Worm (Caenorhabditis elegans) whole organism, L2 larva: ENCODE measurements around the gene nstp-10.

ENCODE experiments used
- C34F6.9 ChIP-seq: fragments of 150-350 bp; optimal IDR thresholded peaks from 2 replicates; lab custom pipeline; 2014; ENCODE audit warnings: missing biosample characterization, missing genetic modification characterization
- F13H6.1 ChIP-seq: sonication (generic microtip); optimal IDR thresholded peaks from 2 replicates; lab custom pipeline; 2016; ENCODE audit warnings: missing genetic modification characterization, missing compliant biosample characterization
- R02D3.7 ChIP-seq: fragments of 150-350 bp; optimal IDR thresholded peaks from 2 replicates; lab custom pipeline; 2014; ENCODE audit warnings: missing biosample characterization, missing genetic modification characterization
- Y55F3AM.14 ChIP-seq: fragments of 200-800 bp; sonication (Bioruptor generic); optimal IDR thresholded peaks from 2 replicates; lab custom pipeline; 2018; ENCODE audit warnings: mild to moderate bottlenecking, missing genetic modification characterization, missing compliant biosample characterization
- ZK546.5 ChIP-seq: sonication (generic microtip); optimal IDR thresholded peaks from 2 replicates; lab custom pipeline; 2017; ENCODE audit warnings: missing biosample characterization, missing genetic modification characterization
- alr-1 ChIP-seq: fragments of 150-350 bp; optimal IDR thresholded peaks from 2 replicates; lab custom pipeline; 2014; ENCODE audit warnings: missing biosample characterization, missing genetic modification characterization
- aly-2 ChIP-seq: fragments of 150-350 bp; optimal IDR thresholded peaks from 2 replicates; lab custom pipeline; 2014; ENCODE audit warnings: missing biosample characterization, missing genetic modification characterization
- ama-1 ChIP-seq: fragments of 150-350 bp; optimal IDR thresholded peaks from 2 replicates; lab custom pipeline; 2018; ENCODE audit warnings: inconsistent platforms
- ceh-16 ChIP-seq: fragments of 150-350 bp; optimal IDR thresholded peaks from 2 replicates; lab custom pipeline; 2014; ENCODE audit warnings: missing biosample characterization, missing genetic modification characterization
- ceh-82 ChIP-seq: fragments of 150-350 bp; optimal IDR thresholded peaks from 2 replicates; lab custom pipeline; 2014; ENCODE audit warnings: missing biosample characterization, missing genetic modification characterization
- crh-2 ChIP-seq: sonication (generic microtip); optimal IDR thresholded peaks from 2 replicates; lab custom pipeline; 2017; ENCODE audit warnings: missing biosample characterization, missing genetic modification characterization
- dmd-4 ChIP-seq: sonication (generic microtip); optimal IDR thresholded peaks from 2 replicates; lab custom pipeline; 2017; ENCODE audit warnings: missing biosample characterization, missing genetic modification characterization
- egl-27 ChIP-seq: sonication (generic microtip); optimal IDR thresholded peaks from 3 replicates; lab custom pipeline; 2017; ENCODE audit warnings: missing biosample characterization, missing genetic modification reagents, missing genetic modification characterization
- elt-1 ChIP-seq: fragments of 150-350 bp; optimal IDR thresholded peaks from 2 replicates; lab custom pipeline; 2014; ENCODE audit warnings: missing biosample characterization, missing genetic modification characterization
- elt-3 ChIP-seq: sonication (generic microtip); optimal IDR thresholded peaks from 2 replicates; lab custom pipeline; 2017; ENCODE audit warnings: missing biosample characterization, missing genetic modification characterization
- gmeb-1 ChIP-seq: fragments of 150-350 bp; optimal IDR thresholded peaks from 2 replicates; lab custom pipeline; 2014; ENCODE audit warnings: missing biosample characterization, missing genetic modification characterization
- lin-13 ChIP-seq: fragments of 150-350 bp; optimal IDR thresholded peaks from 2 replicates; lab custom pipeline; 2014; ENCODE audit warnings: missing biosample characterization, missing genetic modification reagents, missing genetic modification characterization
- lin-39 ChIP-seq: fragments of 150-350 bp; optimal IDR thresholded peaks from 2 replicates; lab custom pipeline; 2014; ENCODE audit warnings: missing biosample characterization, missing genetic modification reagents, missing genetic modification characterization
- lsy-2 ChIP-seq, 2 experiments: fragments of 150-350 bp in 1 of 2; sonication (generic microtip) in 1 of 2; optimal IDR thresholded peaks; 2 replicates each; lab custom pipeline; 2014 to 2017; ENCODE audit warnings: missing biosample characterization in 2 of 2, missing genetic modification characterization in 2 of 2
- mab-5 ChIP-seq: fragments of 150-350 bp; optimal IDR thresholded peaks from 2 replicates; lab custom pipeline; 2014; ENCODE audit warnings: missing biosample characterization, missing genetic modification characterization
- mdl-1 ChIP-seq, 2 experiments: fragments of 150-350 bp in 1 of 2; sonication (generic microtip) in 1 of 2; optimal IDR thresholded peaks; 2 replicates each; lab custom pipeline; 2017; ENCODE audit warnings: missing biosample characterization in 2 of 2, missing genetic modification characterization in 2 of 2
- nhr-10 ChIP-seq: sonication (generic microtip); optimal IDR thresholded peaks from 2 replicates; lab custom pipeline; 2017; ENCODE audit warnings: missing biosample characterization, missing genetic modification characterization
- nhr-11 ChIP-seq: fragments of 150-350 bp; optimal IDR thresholded peaks from 2 replicates; lab custom pipeline; 2014; ENCODE audit warnings: missing biosample characterization, missing genetic modification characterization
- nhr-12 ChIP-seq: fragments of 150-350 bp; optimal IDR thresholded peaks from 2 replicates; lab custom pipeline; 2014; ENCODE audit warnings: missing biosample characterization, missing genetic modification characterization
- nhr-129 ChIP-seq: fragments of 150-350 bp; optimal IDR thresholded peaks from 2 replicates; lab custom pipeline; 2014; ENCODE audit warnings: missing biosample characterization, missing genetic modification characterization
- nhr-21 ChIP-seq: fragments of 150-350 bp; optimal IDR thresholded peaks from 2 replicates; lab custom pipeline; 2014; ENCODE audit warnings: missing biosample characterization, missing genetic modification characterization
- nhr-23 ChIP-seq: fragments of 150-350 bp; optimal IDR thresholded peaks from 2 replicates; lab custom pipeline; 2014; ENCODE audit warnings: missing biosample characterization, missing genetic modification reagents, missing genetic modification characterization
- nhr-237 ChIP-seq: fragments of 150-350 bp; optimal IDR thresholded peaks from 2 replicates; lab custom pipeline; 2014; ENCODE audit warnings: missing biosample characterization, missing genetic modification characterization
- nhr-25 ChIP-seq: fragments of 150-350 bp; sonication (generic microtip); optimal IDR thresholded peaks from 3 replicates; lab custom pipeline; 2014; ENCODE audit warnings: missing biosample characterization, missing genetic modification characterization
- nhr-6 ChIP-seq: fragments of 150-350 bp; optimal IDR thresholded peaks from 2 replicates; lab custom pipeline; 2014; ENCODE audit warnings: missing biosample characterization, missing genetic modification characterization
- nhr-77 ChIP-seq: fragments of 150-350 bp; optimal IDR thresholded peaks from 2 replicates; lab custom pipeline; 2014; ENCODE audit warnings: missing biosample characterization, missing genetic modification characterization
- peb-1 ChIP-seq: fragments of 150-350 bp; optimal IDR thresholded peaks from 2 replicates; lab custom pipeline; 2014; ENCODE audit warnings: missing biosample characterization, missing genetic modification characterization
- sem-4 ChIP-seq: fragments of 150-350 bp; optimal IDR thresholded peaks from 2 replicates; lab custom pipeline; 2014; ENCODE audit warnings: missing biosample characterization, missing genetic modification reagents, missing genetic modification characterization
- skn-1 ChIP-seq: sonication (generic microtip); optimal IDR thresholded peaks from 2 replicates; lab custom pipeline; 2017; ENCODE audit warnings: missing biosample characterization, missing genetic modification characterization
- sma-3 ChIP-seq: sonication (generic microtip); optimal IDR thresholded peaks from 2 replicates; lab custom pipeline; 2016; ENCODE audit warnings: missing genetic modification reagents, missing genetic modification characterization, missing compliant biosample characterization
- sma-9 ChIP-seq, 2 experiments: fragments of 150-350 bp in 1 of 2; sonication (generic microtip) in 1 of 2; optimal IDR thresholded peaks; 2 replicates each; lab custom pipeline; 2014 to 2016; ENCODE audit warnings: missing genetic modification characterization in 2 of 2, mild to moderate bottlenecking in 1 of 2, missing biosample characterization in 1 of 2, missing compliant biosample characterization in 1 of 2, missing genetic modification reagents in 1 of 2, moderate library complexity in 1 of 2
- unc-39 ChIP-seq: fragments of 150-350 bp; optimal IDR thresholded peaks from 2 replicates; lab custom pipeline; 2014; ENCODE audit warnings: missing biosample characterization, missing genetic modification characterization
- unc-55 ChIP-seq: fragments of 150-350 bp; sonication (generic microtip); optimal IDR thresholded peaks from 3 replicates; lab custom pipeline; 2014; ENCODE audit warnings: missing biosample characterization, missing genetic modification reagents, missing genetic modification characterization
- unc-62 ChIP-seq: fragments of 150-350 bp; optimal IDR thresholded peaks from 2 replicates; lab custom pipeline; 2014; ENCODE audit warnings: missing biosample characterization, missing genetic modification reagents, missing genetic modification characterization
- zag-1 ChIP-seq: fragments of 150-350 bp; optimal IDR thresholded peaks from 2 replicates; lab custom pipeline; 2014; ENCODE audit warnings: missing biosample characterization, missing genetic modification characterization
- ztf-1 ChIP-seq: fragments of 200-800 bp; sonication (Bioruptor generic); conservative IDR thresholded peaks from 2 replicates; pipeline ENCODE4 v1.3.6; 2022; ENCODE audit warnings: missing genetic modification characterization, missing compliant biosample characterization
- ztf-11 ChIP-seq: sonication (generic microtip); optimal IDR thresholded peaks from 2 replicates; lab custom pipeline; 2017; ENCODE audit warnings: missing biosample characterization, missing genetic modification characterization
- ztf-4 ChIP-seq: fragments of 150-350 bp; optimal IDR thresholded peaks from 2 replicates; lab custom pipeline; 2014; ENCODE audit warnings: missing biosample characterization, missing genetic modification characterization

nstp-10 gene

DNA sequence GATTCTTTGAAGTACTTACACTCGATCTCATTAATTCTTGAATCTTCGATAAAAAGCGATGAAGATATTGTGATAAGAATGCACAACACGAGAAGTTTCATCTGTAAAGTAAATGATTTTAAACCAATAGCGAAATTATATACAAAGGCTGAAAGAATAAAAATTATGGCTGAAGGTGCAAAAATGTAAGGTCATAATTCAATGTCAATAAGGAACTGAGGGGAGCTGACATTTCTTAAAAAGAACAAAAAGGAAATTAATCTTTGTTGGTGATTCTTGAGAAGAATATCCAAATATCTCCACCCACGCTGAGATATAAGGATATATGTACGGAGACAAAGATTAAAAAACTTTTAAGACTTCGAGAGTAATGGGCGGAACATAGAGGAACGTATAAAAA is 25.5 kb downstream of the nstp-10 start, which contains the start of gene C50F4.9:
TSS of gene C50F4.9 (minus strand) at position 101 of the 400 bp plus-strand sequence.
- TF ChIP-seq nhr-25 (tag; lab: Kevin White, UChicago) (no peak), nhr-10 (tag; lab: Kevin White, UChicago) (no peak), mab-5 (tag; lab: Kevin White, UChicago) (no peak), alr-1 (tag; lab: Kevin White, UChicago) (no peak), sma-3 (GFP tag; lab: Kevin White, UChicago) (no peak), ama-1 (lab: Kevin White, UChicago) (no peak), ztf-11 (tag; lab: Kevin White, UChicago) (no peak), unc-62 (no peak), unc-39 (tag; lab: Kevin White, UChicago) (no peak), lsy-2 (tag; optimal IDR thresholded peaks at IDR 0.05; lab: Kevin White, UChicago) (no peak), ztf-1 (GFP tag; lab: Robert Waterston, UW) (no peak), skn-1 (tag; lab: Kevin White, UChicago) (no peak), dmd-4 (tag; lab: Kevin White, UChicago) (no peak), ceh-82 (tag; lab: Kevin White, UChicago) (no peak), sma-9 (GFP tag; optimal IDR thresholded peaks at IDR 0.05; lab: Kevin White, UChicago) (no peak), sma-9 (tag; optimal IDR thresholded peaks at IDR 0.05; lab: Kevin White, UChicago) (no peak), elt-3 (tag; lab: Kevin White, UChicago) (no peak), nhr-21 (tag; lab: Kevin White, UChicago) (no peak), nhr-129 (tag; lab: Kevin White, UChicago) (no peak), zag-1 (tag; lab: Kevin White, UChicago) (no peak), elt-1 (tag; lab: Kevin White, UChicago) (no peak)

DNA sequence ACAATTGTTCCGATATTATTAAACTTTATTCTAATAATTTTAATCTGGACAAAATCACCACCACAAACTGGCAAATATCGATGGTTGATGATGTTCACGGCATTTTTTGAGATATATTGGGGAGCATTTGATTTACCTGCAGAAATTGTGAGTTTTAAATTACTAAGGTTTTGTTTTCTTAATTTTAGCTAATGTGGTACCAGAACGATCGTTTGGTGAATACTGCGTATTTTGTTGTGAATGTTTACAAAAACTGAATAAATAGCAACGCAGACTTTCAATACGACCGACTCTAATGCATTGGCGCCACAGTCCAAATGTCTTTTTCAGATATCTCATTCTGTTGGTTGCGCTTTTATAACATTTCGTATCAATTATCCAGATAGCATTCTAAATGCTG is 27.9 kb downstream of the nstp-10 start:
- no peak for TF ChIP-seq nhr-77 (tag; lab: Kevin White, UChicago)
- no peak for TF ChIP-seq nhr-21 (tag; lab: Kevin White, UChicago)
- no peak for TF ChIP-seq nhr-6
- TF ChIP-seq zag-1 (tag; lab: Kevin White, UChicago): no peak
- no peak for TF ChIP-seq elt-1 (tag; lab: Kevin White, UChicago)
- no peak for TF ChIP-seq F13H6.1
- TF ChIP-seq R02D3.7 (tag; lab: Kevin White, UChicago): no peak
- TF ChIP-seq aly-2 (tag; lab: Kevin White, UChicago): no peak
- no peak for TF ChIP-seq sma-9 (GFP tag; optimal IDR thresholded peaks at IDR 0.05; lab: Kevin White, UChicago)
- no peak for TF ChIP-seq sma-9 (tag; optimal IDR thresholded peaks at IDR 0.05; lab: Kevin White, UChicago)
- TF ChIP-seq ceh-16 (tag; lab: Kevin White, UChicago): no peak
- no peak for TF ChIP-seq lsy-2 (tag; optimal IDR thresholded peaks at IDR 0.05; lab: Kevin White, UChicago)
- no peak for TF ChIP-seq egl-27 (tag; lab: Kevin White, UChicago)
- TF ChIP-seq C34F6.9 (tag; lab: Kevin White, UChicago): no peak
- no peak for TF ChIP-seq lin-13 (GFP tag; lab: Kevin White, UChicago)
- TF ChIP-seq unc-39 (tag; lab: Kevin White, UChicago): no peak
- TF ChIP-seq ztf-11 (tag; lab: Kevin White, UChicago): no peak

DNA sequence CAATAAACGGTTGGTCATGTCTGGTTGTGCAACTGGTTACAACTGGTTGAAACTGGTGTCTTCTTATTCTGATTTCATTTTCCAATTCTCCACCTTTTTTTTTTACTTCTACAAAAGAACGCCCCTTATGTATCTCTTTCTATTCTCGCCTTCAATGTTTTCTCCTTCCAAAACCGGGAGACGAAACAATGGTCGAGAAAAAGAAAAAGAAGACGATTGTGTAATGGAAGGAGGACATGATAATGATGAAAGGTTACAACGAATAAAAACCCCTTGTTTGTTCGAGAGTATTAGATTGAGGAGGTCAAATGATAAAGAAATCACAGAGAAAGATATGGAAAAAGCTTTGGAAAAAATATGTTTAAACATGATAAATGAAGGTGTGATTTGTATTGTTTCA is 30.8 kb downstream of the nstp-10 start, which contains the start of gene C50F4.8:
TSS of gene C50F4.8 (minus strand) at position 28 of the 400 bp plus-strand sequence.
- TF ChIP-seq crh-2 (tag; lab: Kevin White, UChicago): no peak
- TF ChIP-seq nhr-237 (tag; lab: Kevin White, UChicago): no peak
- no peak for TF ChIP-seq unc-39 (tag; lab: Kevin White, UChicago)
- TF ChIP-seq ZK546.5 (tag; lab: Kevin White, UChicago): no peak
- TF ChIP-seq egl-27 (tag; lab: Kevin White, UChicago): no peak
- TF ChIP-seq elt-3 (tag; lab: Kevin White, UChicago): no peak
- no peak for TF ChIP-seq nhr-6
- no peak for TF ChIP-seq alr-1 (tag; lab: Kevin White, UChicago)

DNA sequence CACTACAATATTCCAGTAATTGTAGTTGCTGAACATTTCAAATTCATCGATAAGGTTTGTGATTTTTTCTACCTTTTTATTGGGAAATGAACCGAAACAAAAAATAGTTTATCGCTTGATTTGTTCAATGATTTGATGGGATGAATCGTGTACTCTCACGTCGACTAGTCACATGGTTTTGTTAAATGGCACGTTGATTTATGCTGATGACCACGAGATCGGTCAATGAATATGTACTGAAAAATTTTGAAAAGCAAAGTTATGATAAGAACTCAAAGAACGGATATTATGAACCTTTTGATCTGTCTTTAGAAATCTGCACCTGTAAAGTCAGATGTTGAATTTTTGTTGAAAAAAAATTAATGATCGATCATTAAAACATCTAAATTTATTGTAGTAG is 33.4 kb downstream of the nstp-10 start:
- TF ChIP-seq ztf-1 (GFP tag; lab: Robert Waterston, UW) (no peak), nhr-10 (tag; lab: Kevin White, UChicago) (no peak), nhr-6 (peak; percentile 62), R02D3.7 (tag; lab: Kevin White, UChicago) (no peak), aly-2 (tag; lab: Kevin White, UChicago) (no peak), ceh-16 (tag; lab: Kevin White, UChicago) (no peak), lsy-2 (tag; optimal IDR thresholded peaks at IDR 0.05; lab: Kevin White, UChicago) (peak in 1 of 2 experiments; percentile 31), C34F6.9 (tag; lab: Kevin White, UChicago) (no peak), peb-1 (tag; lab: Kevin White, UChicago) (no peak), lin-39 (no peak), mdl-1 (tag; optimal IDR thresholded peaks at IDR 0.05; lab: Kevin White, UChicago) (peak in 1 of 2 experiments; percentile 40), nhr-12 (tag; lab: Kevin White, UChicago) (no peak), nhr-23 (tag; lab: Kevin White, UChicago) (no peak), ZK546.5 (tag; lab: Kevin White, UChicago) (no peak), nhr-11 (tag; lab: Kevin White, UChicago) (no peak), sem-4 (no peak), skn-1 (tag; lab: Kevin White, UChicago) (no peak), nhr-25 (tag; lab: Kevin White, UChicago) (peak; percentile 71), unc-55 (GFP tag; lab: Kevin White, UChicago) (no peak), crh-2 (tag; lab: Kevin White, UChicago) (peak; percentile 78), Y55F3AM.14 (GFP tag; lab: Kevin White, UChicago) (no peak), ztf-11 (tag; lab: Kevin White, UChicago) (no peak), ztf-4 (tag; lab: Kevin White, UChicago) (no peak), gmeb-1 (tag; lab: Kevin White, UChicago) (peak; percentile 55), nhr-237 (tag; lab: Kevin White, UChicago) (no peak), sma-9 (GFP tag; optimal IDR thresholded peaks at IDR 0.05; lab: Kevin White, UChicago) (peak; percentile 96), sma-9 (tag; optimal IDR thresholded peaks at IDR 0.05; lab: Kevin White, UChicago) (no peak), ceh-82 (tag; lab: Kevin White, UChicago) (no peak), nhr-77 (tag; lab: Kevin White, UChicago) (no peak), zag-1 (tag; lab: Kevin White, UChicago) (no peak)
